Worm (Caenorhabditis elegans) whole organism, L4 larva: ENCODE measurements around the gene ZK632.12.

Experiments
- D1046.2 ChIP-seq: fragments of 200-800 bp; sonication (Bioruptor generic); IDR thresholded peaks from 2 replicates; pipeline ENCODE4 v1.3.6; 2022; ENCODE audit warnings: missing genetic modification characterization, missing compliant biosample characterization
- F26F4.8 ChIP-seq: fragments of 200-800 bp; sonication (Bioruptor generic); conservative IDR thresholded peaks from 2 replicates; pipeline ENCODE4 v1.3.6; 2022; ENCODE audit warnings: missing genetic modification characterization, missing compliant biosample characterization
- F44E2.7 ChIP-seq: fragments of 200-800 bp; sonication (Bioruptor generic); IDR thresholded peaks from 2 replicates; pipeline ENCODE4 v2.1.2; 2022; ENCODE audit warnings: missing genetic modification characterization, missing compliant biosample characterization
- F49E8.2 ChIP-seq: sonication (generic microtip); optimal IDR thresholded peaks from 2 replicates; lab custom pipeline; 2016; ENCODE audit warnings: missing compliant biosample characterization, mild to moderate bottlenecking, missing genetic modification characterization, borderline replicate concordance
- T20F7.1 ChIP-seq: fragments of 200-800 bp; sonication (Bioruptor generic); optimal IDR thresholded peaks from 2 replicates; lab custom pipeline; 2018; ENCODE audit warnings: mild to moderate bottlenecking, missing genetic modification characterization, missing compliant biosample characterization
- Y5F2A.4 ChIP-seq: fragments of 200-800 bp; sonication (Bioruptor generic); optimal IDR thresholded peaks from 2 replicates; lab custom pipeline; 2018; ENCODE audit warnings: mild to moderate bottlenecking, missing genetic modification characterization, missing compliant biosample characterization
- ZK337.2 ChIP-seq: fragments of 200-800 bp; sonication (Bioruptor generic); IDR thresholded peaks from 2 replicates; pipeline ENCODE4 v1.3.6; 2022; ENCODE audit warnings: missing genetic modification reagents, missing genetic modification characterization, missing compliant biosample characterization
- ZK546.5 ChIP-seq, 2 experiments: sonication (generic microtip); optimal IDR thresholded peaks; 2 replicates each; lab custom pipeline; 2017; ENCODE audit warnings: missing biosample characterization in 2 of 2, missing genetic modification characterization in 2 of 2
- ceh-20 ChIP-seq: fragments of 200-800 bp; sonication (Bioruptor generic); IDR thresholded peaks from 2 replicates; pipeline ENCODE4 v1.3.6; 2022; ENCODE audit warnings: missing genetic modification reagents, missing genetic modification characterization, missing compliant biosample characterization
- ceh-28 ChIP-seq: fragments of 150-350 bp; optimal IDR thresholded peaks from 2 replicates; lab custom pipeline; 2014; ENCODE audit warnings: missing biosample characterization, missing genetic modification reagents, missing genetic modification characterization
- ceh-32 ChIP-seq: sonication (generic microtip); optimal IDR thresholded peaks from 2 replicates; lab custom pipeline; 2016; ENCODE audit warnings: mild to moderate bottlenecking, missing genetic modification characterization, missing compliant biosample characterization; ENCODE audit not compliant: poor library complexity
- ceh-44 ChIP-seq: fragments of 200-800 bp; sonication (Bioruptor generic); IDR thresholded peaks from 2 replicates; pipeline ENCODE4 v1.3.6; 2022; ENCODE audit warnings: missing genetic modification reagents, missing genetic modification characterization, missing compliant biosample characterization
- ces-1 ChIP-seq: fragments of 150-350 bp; sonication (generic microtip); optimal IDR thresholded peaks from 4 replicates; lab custom pipeline; 2014; ENCODE audit warnings: missing biosample characterization, missing genetic modification reagents, missing genetic modification characterization
- cey-2 ChIP-seq: sonication (generic microtip); optimal IDR thresholded peaks from 3 replicates; lab custom pipeline; 2017; ENCODE audit warnings: missing genetic modification characterization, mild to moderate bottlenecking, missing compliant biosample characterization, antibody characterized with exemption, borderline replicate concordance; ENCODE audit not compliant: insufficient read depth
- daf-16 ChIP-seq, 3 experiments: sonication (generic microtip); optimal IDR thresholded peaks; 2 replicates each; lab custom pipeline; 2016 to 2017; ENCODE audit warnings: missing genetic modification characterization in 3 of 3, missing genetic modification reagents in 3 of 3, mild to moderate bottlenecking in 2 of 3, missing compliant biosample characterization in 2 of 3, missing biosample characterization in 1 of 3, moderate library complexity in 1 of 3
- dmd-8 ChIP-seq: fragments of 200-800 bp; sonication (Bioruptor generic); IDR thresholded peaks from 2 replicates; pipeline ENCODE4 v1.3.6; 2022; ENCODE audit warnings: missing genetic modification characterization, missing compliant biosample characterization
- duxl-1 ChIP-seq: sonication (generic microtip); optimal IDR thresholded peaks from 2 replicates; lab custom pipeline; 2016; ENCODE audit warnings: mild to moderate bottlenecking, missing genetic modification characterization, moderate library complexity, missing compliant biosample characterization; ENCODE audit not compliant: poor library complexity
- fos-1 ChIP-seq: fragments of 150-350 bp; optimal IDR thresholded peaks from 2 replicates; lab custom pipeline; 2014; ENCODE audit warnings: missing biosample characterization, missing genetic modification characterization
- hif-1 ChIP-seq, 2 experiments: sonication (generic microtip); optimal IDR thresholded peaks; 2 replicates each; lab custom pipeline; 2016 to 2017; ENCODE audit warnings: missing compliant biosample characterization in 2 of 2, missing genetic modification characterization in 2 of 2, missing genetic modification reagents in 2 of 2, missing genotype in 2 of 2, mild to moderate bottlenecking in 1 of 2
- hlh-11 ChIP-seq: fragments of 200-800 bp; sonication (Bioruptor generic); optimal IDR thresholded peaks from 2 replicates; lab custom pipeline; 2018; ENCODE audit warnings: mild to moderate bottlenecking, missing genetic modification characterization, missing compliant biosample characterization
- hlh-30 ChIP-seq: sonication (generic microtip); optimal IDR thresholded peaks from 2 replicates; lab custom pipeline; 2017; ENCODE audit warnings: antibody characterized with exemption, mild to moderate bottlenecking, missing genetic modification characterization, missing compliant biosample characterization; ENCODE audit not compliant: insufficient read depth
- hmg-1.1 ChIP-seq: fragments of 200-800 bp; sonication (Bioruptor generic); IDR thresholded peaks from 2 replicates; pipeline ENCODE4 v1.3.6; 2022; ENCODE audit warnings: missing genetic modification reagents, missing genetic modification characterization, missing compliant biosample characterization
- jun-1 ChIP-seq: fragments of 150-350 bp; optimal IDR thresholded peaks from 2 replicates; lab custom pipeline; 2014; ENCODE audit warnings: missing biosample characterization, missing genetic modification reagents, missing genetic modification characterization
- lin-13 ChIP-seq: fragments of 150-350 bp; optimal IDR thresholded peaks from 2 replicates; lab custom pipeline; 2014; ENCODE audit warnings: missing biosample characterization, missing genetic modification reagents, missing genetic modification characterization
- lir-3 ChIP-seq: sonication (generic microtip); optimal IDR thresholded peaks from 2 replicates; lab custom pipeline; 2016; ENCODE audit warnings: mild to moderate bottlenecking, missing genetic modification characterization, missing compliant biosample characterization
- mdl-1 ChIP-seq, 2 experiments: fragments of 150-350 bp in 1 of 2; sonication (generic microtip) in 1 of 2; optimal IDR thresholded peaks; 2 replicates each; lab custom pipeline; 2014 to 2017; ENCODE audit warnings: missing biosample characterization in 2 of 2, missing genetic modification characterization in 2 of 2
- mdt-29 ChIP-seq: fragments of 200-800 bp; sonication (Bioruptor generic); IDR thresholded peaks from 2 replicates; pipeline ENCODE4 v1.3.6; 2022; ENCODE audit warnings: missing genetic modification reagents, missing genetic modification characterization, missing compliant biosample characterization
- mep-1 ChIP-seq: fragments of 150-350 bp; sonication (generic microtip); optimal IDR thresholded peaks from 3 replicates; lab custom pipeline; 2014; ENCODE audit warnings: missing biosample characterization, missing genetic modification characterization
- mxl-3 ChIP-seq: fragments of 200-800 bp; sonication (Bioruptor generic); optimal IDR thresholded peaks from 2 replicates; lab custom pipeline; 2018; ENCODE audit warnings: mild to moderate bottlenecking, missing genetic modification characterization, missing compliant biosample characterization
- nhr-102 ChIP-seq: sonication (generic microtip); optimal IDR thresholded peaks from 2 replicates; lab custom pipeline; 2016; ENCODE audit warnings: mild to moderate bottlenecking, missing genetic modification characterization, moderate library complexity, missing compliant biosample characterization
- nhr-11 ChIP-seq: fragments of 150-350 bp; optimal IDR thresholded peaks from 2 replicates; lab custom pipeline; 2014; ENCODE audit warnings: missing biosample characterization, missing genetic modification characterization
- nhr-111 ChIP-seq: fragments of 200-800 bp; sonication (Bioruptor generic); optimal IDR thresholded peaks from 2 replicates; lab custom pipeline; 2018; ENCODE audit warnings: mild to moderate bottlenecking, missing genetic modification characterization, missing compliant biosample characterization
- nhr-237 ChIP-seq: sonication (generic microtip); optimal IDR thresholded peaks from 2 replicates; lab custom pipeline; 2017; ENCODE audit warnings: missing biosample characterization, missing genetic modification characterization
- nhr-25 ChIP-seq: sonication (generic microtip); optimal IDR thresholded peaks from 2 replicates; lab custom pipeline; 2017; ENCODE audit warnings: missing genetic modification characterization, mild to moderate bottlenecking, missing compliant biosample characterization, antibody characterized with exemption, moderate library complexity, borderline replicate concordance; ENCODE audit not compliant: insufficient read depth
- nhr-42 ChIP-seq: fragments of 200-800 bp; sonication (Bioruptor generic); IDR thresholded peaks from 2 replicates; pipeline ENCODE4 v1.3.6; 2022; ENCODE audit warnings: missing genetic modification characterization, missing compliant biosample characterization
- nhr-48 ChIP-seq: sonication (generic microtip); optimal IDR thresholded peaks from 2 replicates; lab custom pipeline; 2016; ENCODE audit warnings: mild to moderate bottlenecking, missing genetic modification characterization, missing compliant biosample characterization
- nhr-76 ChIP-seq: fragments of 150-350 bp; optimal IDR thresholded peaks from 2 replicates; lab custom pipeline; 2014; ENCODE audit warnings: missing biosample characterization, missing genetic modification characterization
- pqm-1 ChIP-seq: sonication (generic microtip); optimal IDR thresholded peaks from 2 replicates; lab custom pipeline; 2017; ENCODE audit warnings: missing biosample characterization, missing genetic modification characterization
- rbr-2 ChIP-seq: sonication (generic microtip); optimal IDR thresholded peaks from 2 replicates; lab custom pipeline; 2016; ENCODE audit warnings: missing genotype, missing genetic modification characterization, missing compliant biosample characterization
- saeg-2 ChIP-seq: fragments of 200-800 bp; sonication (Bioruptor generic); IDR thresholded peaks from 2 replicates; pipeline ENCODE4 v1.3.6; 2022; ENCODE audit warnings: missing genetic modification reagents, missing genetic modification characterization, missing compliant biosample characterization
- sdz-12 ChIP-seq: fragments of 200-800 bp; sonication (Bioruptor generic); optimal IDR thresholded peaks from 2 replicates; lab custom pipeline; 2018; ENCODE audit warnings: mild to moderate bottlenecking, missing genetic modification characterization, missing compliant biosample characterization
- snpc-4 ChIP-seq: fragments of 150-350 bp; optimal IDR thresholded peaks from 2 replicates; lab custom pipeline; 2014; ENCODE audit warnings: missing biosample characterization, missing genetic modification characterization
- spr-1 ChIP-seq: sonication (generic microtip); optimal IDR thresholded peaks from 2 replicates; lab custom pipeline; 2016; ENCODE audit warnings: mild to moderate bottlenecking, missing genetic modification characterization, missing compliant biosample characterization
- unc-39 ChIP-seq: sonication (generic microtip); optimal IDR thresholded peaks from 2 replicates; lab custom pipeline; 2017; ENCODE audit warnings: missing biosample characterization, missing genetic modification characterization
- unc-62 ChIP-seq, 3 experiments: fragments of 150-350 bp in 1 of 3; sonication (generic microtip); optimal IDR thresholded peaks in 2 of 3; peaks in 1 of 3; 1 replicate in 1 of 3; 2 replicates in 2 of 3; lab custom pipeline; 2014 to 2017; ENCODE audit warnings: missing biosample characterization in 3 of 3, missing genetic modification characterization in 3 of 3, missing genetic modification reagents in 3 of 3, missing genotype in 1 of 3
- zip-11 ChIP-seq: fragments of 200-800 bp; sonication (Bioruptor generic); IDR thresholded peaks from 2 replicates; pipeline ENCODE4 v1.3.6; 2022; ENCODE audit warnings: missing genetic modification characterization, missing compliant biosample characterization
- ztf-7 ChIP-seq: fragments of 150-350 bp; optimal IDR thresholded peaks from 2 replicates; lab custom pipeline; 2014; ENCODE audit warnings: missing biosample characterization, missing genetic modification characterization

ZK632.12 gene

ce11 chrIII:9861470-9862342, 31.1 kb downstream of the ZK632.12 start (continued):
- TF ChIP-seq ZK546.5 (tag; optimal IDR thresholded peaks at IDR 0.05; lab: Kevin White, UChicago) (no peak), nhr-48 (tag; lab: Kevin White, UChicago) (peak; percentile 34), duxl-1 (tag; lab: Kevin White, UChicago) (peak; percentile 45), unc-39 (tag; lab: Kevin White, UChicago) (no peak), saeg-2 (GFP tag; lab: Robert Waterston, UW) (peak; percentile 60; the same call in 1 of the 2 replicates), nhr-11 (tag; lab: Kevin White, UChicago) (peak; percentile 5), unc-62 (GFP tag; optimal IDR thresholded peaks at IDR 0.05 in 1 of 2; lab: Kevin White, UChicago) (peak in 1 of 2 experiments; percentile 96), unc-62 (tag; optimal IDR thresholded peaks at IDR 0.05; lab: Kevin White, UChicago) (no peak), F49E8.2 (peak; percentile 46), fos-1 (tag; lab: Kevin White, UChicago) (no peak), nhr-102 (tag; lab: Kevin White, UChicago) (peak; percentile 17), hmg-1.1 (GFP tag; lab: Robert Waterston, UW) (peak; percentile 85), mxl-3 (GFP tag; lab: Kevin White, UChicago) (peak; percentile 52), nhr-76 (tag; lab: Kevin White, UChicago) (no peak), ztf-7 (tag; lab: Kevin White, UChicago) (no peak), hlh-11 (tag; lab: Kevin White, UChicago) (peak; percentile 30), mdt-29 (GFP tag; lab: Robert Waterston, UW) (peak; percentile 76), dmd-8 (GFP tag; lab: Robert Waterston, UW) (peak; percentile 97), ceh-20 (GFP tag; lab: Robert Waterston, UW) (peak; percentile 81), F44E2.7 (GFP tag; lab: Robert Waterston, UW) (peak; percentile 89; the same call in 1 of the 2 replicates), ces-1 (no peak), T20F7.1 (GFP tag; lab: Kevin White, UChicago) (peak; percentile 37), F26F4.8 (GFP tag; lab: Robert Waterston, UW) (peak; percentile 64; the same call in 1 of the 2 replicates), mep-1 (tag; lab: Kevin White, UChicago) (peak; percentile 68), snpc-4 (tag; lab: Kevin White, UChicago) (no peak), nhr-25 (tag; lab: Kevin White, UChicago) (no peak), nhr-42 (GFP tag; lab: Robert Waterston, UW) (peak; percentile 67; the same call in 1 of the 2 replicates), hif-1 (tag; optimal IDR thresholded peaks at IDR 0.05; lab: Kevin White, UChicago) (peak in 1 of 2 experiments; percentile 57), ZK337.2 (GFP tag; lab: Robert Waterston, UW) (peak; percentile 85), cey-2 (no peak), mdl-1 (tag; optimal IDR thresholded peaks at IDR 0.05; lab: Kevin White, UChicago) (no peak), lin-13 (peak; percentile 60), ceh-32 (tag; lab: Kevin White, UChicago) (no peak), D1046.2 (GFP tag; lab: Robert Waterston, UW) (no peak), ceh-28 (tag; lab: Kevin White, UChicago) (no peak), daf-16 (GFP tag; optimal IDR thresholded peaks at IDR 0.05; lab: Kevin White, UChicago) (peak in 1 of 2 experiments; percentile 18), daf-16 (tag; optimal IDR thresholded peaks at IDR 0.05; lab: Kevin White, UChicago) (peak; percentile 40), rbr-2 (peak; percentile 73), jun-1 (tag; lab: Kevin White, UChicago) (no peak), zip-11 (GFP tag; lab: Robert Waterston, UW) (0 out of 2 replicates have a peak, but pooled peaks have one; percentile 5), ceh-44 (peak; percentile 82), hlh-30 (peak; percentile 71), sdz-12 (peak; percentile 39), pqm-1 (tag; lab: Kevin White, UChicago) (no peak), nhr-237 (tag; lab: Kevin White, UChicago) (no peak), lir-3 (no peak), nhr-111 (peak; percentile 48), spr-1 (tag; lab: Kevin White, UChicago) (no peak), Y5F2A.4 (peak; percentile 32)
